Worm (Caenorhabditis elegans): ENCODE results near the gene H28G03.2.

The H28G03.2 gene

ce11 chrX:5214790-5215189, 9.2 kb downstream of the H28G03.2 start:
- TF ChIP-seq drap-1 (GFP tag; optimal IDR thresholded peaks at IDR 0.05), result no peak
- TF ChIP-seq ham-2 (GFP tag; optimal IDR thresholded peaks at IDR 0.05), result no peak
- TF ChIP-seq nhr-76 (tag; optimal IDR thresholded peaks at IDR 0.05), result no peak
- no peak for TF ChIP-seq pha-4 (tag; optimal IDR thresholded peaks at IDR 0.05)
- TF ChIP-seq bed-3 (GFP tag; optimal IDR thresholded peaks at IDR 0.05), result no peak
- TF ChIP-seq mep-1 (tag; optimal IDR thresholded peaks at IDR 0.05), result no peak
- TF ChIP-seq ztf-11 (tag; optimal IDR thresholded peaks at IDR 0.05), result no peak
- no peak for TF ChIP-seq M03D4.4 (tag; optimal IDR thresholded peaks at IDR 0.05)
- TF ChIP-seq lin-13 (tag; optimal IDR thresholded peaks at IDR 0.05), result no peak
- TF ChIP-seq snpc-4 (tag; optimal IDR thresholded peaks at IDR 0.05), result no peak
- no peak for TF ChIP-seq elt-3 (tag; optimal IDR thresholded peaks at IDR 0.05)
- TF ChIP-seq blmp-1 (tag; optimal IDR thresholded peaks at IDR 0.05), result no peak

DNA sequence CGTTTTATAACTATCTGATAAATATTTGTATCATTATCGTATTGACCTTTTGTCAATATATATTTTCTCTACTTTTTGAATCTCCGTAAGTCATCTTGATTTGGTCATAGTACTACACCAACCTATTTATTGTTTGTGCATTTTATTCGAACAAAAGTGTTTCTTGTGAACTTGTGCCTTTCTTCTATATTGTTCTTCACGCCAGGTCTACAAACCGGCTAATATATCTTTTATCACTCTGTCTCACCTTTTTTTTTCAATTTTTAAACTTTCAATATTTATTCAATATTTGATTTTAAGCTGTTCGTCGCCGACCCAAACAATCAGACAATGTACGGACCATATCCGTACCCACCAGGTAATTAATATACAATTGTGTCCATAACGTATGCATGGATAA, 10.5 kb downstream of the H28G03.2 start, which contains the start of gene hrpa-2:
Gene hrpa-2 (plus strand): TSS at position 301 of the 400 bp plus-strand sequence.
- TF ChIP-seq pha-4 (tag; optimal IDR thresholded peaks at IDR 0.05) (no peak), nhr-12 (tag; optimal IDR thresholded peaks at IDR 0.05) (no peak), unc-120 (tag; optimal IDR thresholded peaks at IDR 0.05; ENCODE audit: poor library complexity, severe bottlenecking) (no peak), snpc-4 (tag; optimal IDR thresholded peaks at IDR 0.05) (no peak), nhr-237 (tag; optimal IDR thresholded peaks at IDR 0.05) (no peak), blmp-1 (tag; optimal IDR thresholded peaks at IDR 0.05) (no peak), tbx-8 (GFP tag; optimal IDR thresholded peaks at IDR 0.05) (no peak), ceh-39 (tag; optimal IDR thresholded peaks at IDR 0.05) (no peak), mab-5 (tag; optimal IDR thresholded peaks at IDR 0.05) (no peak), sem-2 (GFP tag; optimal IDR thresholded peaks at IDR 0.05) (no peak), zip-8 (tag; optimal IDR thresholded peaks at IDR 0.05) (no peak), mls-2 (tag; optimal IDR thresholded peaks at IDR 0.05) (no peak), lsy-2 (tag; optimal IDR thresholded peaks at IDR 0.05) (no peak), ceh-43 (GFP tag; optimal IDR thresholded peaks at IDR 0.05) (no peak)

ce11 chrX:5218323-5218722, 12.8 kb downstream of the H28G03.2 start:
- TF ChIP-seq bed-3 (GFP tag; optimal IDR thresholded peaks at IDR 0.05) (no peak), nhr-28 (tag; optimal IDR thresholded peaks at IDR 0.05) (no peak), nhr-2 (tag; optimal IDR thresholded peaks at IDR 0.05) (no peak), tbx-8 (GFP tag; optimal IDR thresholded peaks at IDR 0.05) (no peak), nhr-76 (tag; optimal IDR thresholded peaks at IDR 0.05) (no peak), drap-1 (GFP tag; optimal IDR thresholded peaks at IDR 0.05) (no peak), lsy-2 (tag; optimal IDR thresholded peaks at IDR 0.05) (no peak), pha-4 (tag; optimal IDR thresholded peaks at IDR 0.05) (no peak), mep-1 (tag; optimal IDR thresholded peaks at IDR 0.05) (no peak), flh-1 (GFP tag; optimal IDR thresholded peaks at IDR 0.05) (no peak), mls-2 (tag; optimal IDR thresholded peaks at IDR 0.05) (no peak)

ce11 chrX:5226265-5226664, 20.7 kb downstream of the H28G03.2 start, which contains the start of gene H28G03.3:
TSS of gene H28G03.3 (minus strand) at chrX:5226365.
- TF ChIP-seq bed-3 (GFP tag; optimal IDR thresholded peaks at IDR 0.05) (no peak), snpc-4 (tag; optimal IDR thresholded peaks at IDR 0.05) (no peak), ceh-39 (tag; optimal IDR thresholded peaks at IDR 0.05) (no peak), lin-32 (GFP tag; optimal IDR thresholded peaks at IDR 0.05) (no peak), elt-3 (tag; optimal IDR thresholded peaks at IDR 0.05) (no peak), ztf-11 (tag; optimal IDR thresholded peaks at IDR 0.05) (no peak), nhr-2 (tag; optimal IDR thresholded peaks at IDR 0.05) (no peak), flh-1 (GFP tag; optimal IDR thresholded peaks at IDR 0.05) (no peak), blmp-1 (tag; optimal IDR thresholded peaks at IDR 0.05) (no peak), mep-1 (tag; optimal IDR thresholded peaks at IDR 0.05) (no peak), nhr-12 (tag; optimal IDR thresholded peaks at IDR 0.05) (no peak), ces-1 (GFP tag; optimal IDR thresholded peaks at IDR 0.05) (no peak), cnd-1 (tag; optimal IDR thresholded peaks at IDR 0.05) (no peak), lsy-2 (tag; optimal IDR thresholded peaks at IDR 0.05) (no peak), mls-2 (tag; optimal IDR thresholded peaks at IDR 0.05) (no peak), tbx-8 (GFP tag; optimal IDR thresholded peaks at IDR 0.05) (no peak), ceh-43 (GFP tag; optimal IDR thresholded peaks at IDR 0.05) (no peak), nhr-76 (tag; optimal IDR thresholded peaks at IDR 0.05) (no peak), unc-39 (tag; optimal IDR thresholded peaks at IDR 0.05) (no peak), elt-1 (tag; optimal IDR thresholded peaks at IDR 0.05; ENCODE audit: borderline replicate concordance, insufficient read depth) (no peak)

DNA sequence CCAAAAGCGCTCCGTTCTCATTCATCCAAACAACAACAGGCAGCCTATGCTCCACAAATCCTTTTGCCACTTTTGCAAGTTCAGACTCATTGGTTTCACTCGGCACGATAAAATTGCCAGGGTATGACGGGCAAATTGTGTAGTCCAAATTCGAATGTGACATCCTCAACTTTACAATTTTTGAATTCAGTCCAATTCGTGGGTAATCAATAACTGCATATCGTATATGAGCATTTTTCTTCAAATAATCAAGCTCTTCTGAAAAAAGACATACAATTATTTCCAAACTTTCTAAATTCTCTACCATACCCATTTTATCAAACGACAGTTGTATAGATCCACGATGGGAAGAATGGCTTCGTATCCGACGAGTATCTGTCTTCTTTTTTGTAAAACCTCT, 32.7 kb downstream of the H28G03.2 start:
- TF ChIP-seq M03D4.4 (tag; optimal IDR thresholded peaks at IDR 0.05) (no peak), ces-1 (GFP tag; optimal IDR thresholded peaks at IDR 0.05) (no peak), ceh-39 (tag; optimal IDR thresholded peaks at IDR 0.05) (no peak), lin-32 (GFP tag; optimal IDR thresholded peaks at IDR 0.05) (no peak), sem-2 (GFP tag; optimal IDR thresholded peaks at IDR 0.05) (no peak)
